Worm (Caenorhabditis elegans) whole organism, L1 larva: ENCODE measurements around the gene F52D2.12.

Experiments used
- C16A3.4 ChIP-seq: fragments of 150-350 bp; optimal IDR thresholded peaks from 2 replicates; lab custom pipeline; 2014; ENCODE audit warnings: missing biosample characterization, missing genetic modification characterization
- F16B12.6 ChIP-seq: fragments of 150-350 bp; optimal IDR thresholded peaks from 2 replicates; lab custom pipeline; 2014; ENCODE audit warnings: missing biosample characterization, missing genetic modification characterization
- Y116A8C.19 ChIP-seq: sonication (generic microtip); optimal IDR thresholded peaks from 2 replicates; lab custom pipeline; 2016; ENCODE audit warnings: missing compliant biosample characterization, missing genetic modification characterization, borderline replicate concordance
- alr-1 ChIP-seq: fragments of 200-800 bp; sonication (Bioruptor generic); optimal IDR thresholded peaks from 2 replicates; lab custom pipeline; 2018; ENCODE audit warnings: borderline replicate concordance, mild to moderate bottlenecking, missing genetic modification characterization, missing compliant biosample characterization
- blmp-1 ChIP-seq: fragments of 150-350 bp; optimal IDR thresholded peaks from 2 replicates; lab custom pipeline; 2014; ENCODE audit warnings: missing biosample characterization, missing genetic modification characterization
- ceh-63 ChIP-seq: fragments of 200-800 bp; sonication (Bioruptor generic); optimal IDR thresholded peaks from 2 replicates; lab custom pipeline; 2018; ENCODE audit warnings: mild to moderate bottlenecking, missing genetic modification characterization, missing compliant biosample characterization
- ceh-82 ChIP-seq, 3 experiments: fragments of 150-350 bp in 1 of 3; sonication (generic microtip) in 2 of 3; optimal IDR thresholded peaks; 2 replicates each; lab custom pipeline; 2014 to 2017; ENCODE audit warnings: missing biosample characterization in 3 of 3, missing genetic modification characterization in 3 of 3
- ces-1 ChIP-seq: fragments of 150-350 bp; optimal IDR thresholded peaks from 2 replicates; lab custom pipeline; 2014; ENCODE audit warnings: missing biosample characterization, missing genetic modification reagents, missing genetic modification characterization
- dsc-1 ChIP-seq: sonication (generic microtip); optimal IDR thresholded peaks from 2 replicates; lab custom pipeline; 2016; ENCODE audit warnings: mild to moderate bottlenecking, missing genetic modification characterization, missing compliant biosample characterization
- efl-1 ChIP-seq, 4 experiments: fragments of 150-350 bp; optimal IDR thresholded peaks in 3 of 4; peaks in 1 of 4; 1 replicate in 1 of 4; 2 replicates in 3 of 4; lab custom pipeline; 2014; ENCODE audit warnings: missing biosample characterization in 2 of 4, missing genetic modification characterization in 2 of 4, missing genetic modification reagents in 2 of 4
- egl-27 ChIP-seq, 2 experiments: fragments of 150-350 bp in 1 of 2; sonication (generic microtip); optimal IDR thresholded peaks; 3 replicates each; lab custom pipeline; 2017 to 2018; ENCODE audit warnings: missing biosample characterization in 2 of 2, missing genetic modification characterization in 2 of 2, missing genetic modification reagents in 2 of 2
- elt-2 ChIP-seq: sonication (generic microtip); optimal IDR thresholded peaks from 2 replicates; lab custom pipeline; 2016; ENCODE audit warnings: missing genetic modification characterization, mild to moderate bottlenecking, inconsistent platforms, missing compliant biosample characterization, missing genetic modification reagents
- fkh-10 ChIP-seq: sonication (generic microtip); optimal IDR thresholded peaks from 2 replicates; lab custom pipeline; 2017; ENCODE audit warnings: missing biosample characterization, missing genetic modification reagents, missing genetic modification characterization
- fkh-4 ChIP-seq: sonication (generic microtip); optimal IDR thresholded peaks from 2 replicates; lab custom pipeline; 2016; ENCODE audit warnings: missing compliant biosample characterization, missing genetic modification characterization, borderline replicate concordance
- fos-1 ChIP-seq: fragments of 150-350 bp; optimal IDR thresholded peaks from 2 replicates; lab custom pipeline; 2014; ENCODE audit warnings: missing biosample characterization, missing genetic modification characterization
- isw-1 ChIP-seq: fragments of 200-800 bp; sonication (Bioruptor generic); IDR thresholded peaks from 2 replicates; pipeline ENCODE4 v1.3.6; 2022; ENCODE audit warnings: missing genetic modification characterization, missing compliant biosample characterization
- lin-13 ChIP-seq: fragments of 150-350 bp; optimal IDR thresholded peaks from 2 replicates; lab custom pipeline; 2014; ENCODE audit warnings: missing biosample characterization, missing genetic modification reagents, missing genetic modification characterization
- lin-14 ChIP-seq: fragments of 200-800 bp; sonication (Bioruptor generic); optimal IDR thresholded peaks from 2 replicates; lab custom pipeline; 2018; ENCODE audit warnings: mild to moderate bottlenecking, missing genetic modification characterization, moderate library complexity, missing compliant biosample characterization
- lin-35 ChIP-seq, 2 experiments: fragments of 150-350 bp; optimal IDR thresholded peaks; 2 replicates each; lab custom pipeline; 2014; ENCODE audit warnings: missing biosample characterization in 2 of 2, missing genetic modification characterization in 2 of 2, missing genetic modification reagents in 2 of 2
- lin-39 ChIP-seq: fragments of 150-350 bp; optimal IDR thresholded peaks from 2 replicates; lab custom pipeline; 2014; ENCODE audit warnings: missing biosample characterization, missing genetic modification reagents, missing genetic modification characterization
- lir-3 ChIP-seq: sonication (generic microtip); optimal IDR thresholded peaks from 2 replicates; lab custom pipeline; 2016; ENCODE audit warnings: mild to moderate bottlenecking, missing genetic modification characterization, moderate library complexity, missing compliant biosample characterization; ENCODE audit not compliant: poor library complexity
- lsy-2 ChIP-seq, 2 experiments: fragments of 150-350 bp; optimal IDR thresholded peaks; 2 replicates each; lab custom pipeline; 2014; ENCODE audit warnings: missing biosample characterization in 2 of 2, missing genetic modification characterization in 2 of 2
- mab-9 ChIP-seq: fragments of 200-800 bp; sonication (Bioruptor generic); IDR thresholded peaks from 2 replicates; pipeline ENCODE4 v1.3.6; 2022; ENCODE audit warnings: missing genetic modification reagents, missing genetic modification characterization, missing compliant biosample characterization
- mdl-1 ChIP-seq, 2 experiments: fragments of 150-350 bp; optimal IDR thresholded peaks; 2 replicates each; lab custom pipeline; 2014 to 2017; ENCODE audit warnings: missing biosample characterization in 2 of 2, missing genetic modification characterization in 2 of 2, inconsistent platforms in 1 of 2
- mef-2 ChIP-seq: fragments of 150-350 bp; optimal IDR thresholded peaks from 2 replicates; lab custom pipeline; 2014; ENCODE audit warnings: missing biosample characterization, missing genetic modification characterization
- mep-1 ChIP-seq: fragments of 150-350 bp; optimal IDR thresholded peaks from 2 replicates; lab custom pipeline; 2014; ENCODE audit warnings: missing biosample characterization, missing genetic modification characterization
- nhr-11 ChIP-seq: fragments of 150-350 bp; optimal IDR thresholded peaks from 2 replicates; lab custom pipeline; 2014; ENCODE audit warnings: missing biosample characterization, missing genetic modification characterization
- nhr-12 ChIP-seq: sonication (generic microtip); optimal IDR thresholded peaks from 2 replicates; lab custom pipeline; 2017; ENCODE audit warnings: missing biosample characterization, missing genetic modification characterization
- nhr-20 ChIP-seq: sonication (generic microtip); optimal IDR thresholded peaks from 2 replicates; lab custom pipeline; 2016; ENCODE audit warnings: mild to moderate bottlenecking, missing genetic modification characterization, missing compliant biosample characterization
- nhr-237 ChIP-seq: fragments of 150-350 bp; optimal IDR thresholded peaks from 2 replicates; lab custom pipeline; 2014; ENCODE audit warnings: missing biosample characterization, missing genetic modification characterization
- nhr-47 ChIP-seq: sonication (generic microtip); optimal IDR thresholded peaks from 2 replicates; lab custom pipeline; 2016; ENCODE audit warnings: mild to moderate bottlenecking, missing genetic modification characterization, moderate library complexity, missing compliant biosample characterization
- nhr-76 ChIP-seq: sonication (generic microtip); optimal IDR thresholded peaks from 2 replicates; lab custom pipeline; 2017; ENCODE audit warnings: missing biosample characterization, missing genetic modification characterization
- nhr-77 ChIP-seq: fragments of 150-350 bp; optimal IDR thresholded peaks from 2 replicates; lab custom pipeline; 2014; ENCODE audit warnings: missing biosample characterization, missing genetic modification characterization
- nhr-85 ChIP-seq: sonication (generic microtip); peaks from one replicate; lab custom pipeline; 2016; ENCODE audit warnings: missing genetic modification characterization, inconsistent platforms, missing compliant biosample characterization
- nhr-90 ChIP-seq: sonication (generic microtip); optimal IDR thresholded peaks from 2 replicates; lab custom pipeline; 2016; ENCODE audit warnings: mild to moderate bottlenecking, missing genetic modification characterization, missing compliant biosample characterization; ENCODE audit not compliant: poor library complexity
- pqm-1 ChIP-seq: sonication (generic microtip); optimal IDR thresholded peaks from 3 replicates; lab custom pipeline; 2017; ENCODE audit warnings: missing biosample characterization, missing genetic modification characterization
- rnt-1 ChIP-seq: sonication (generic microtip); optimal IDR thresholded peaks from 2 replicates; lab custom pipeline; 2016; ENCODE audit warnings: mild to moderate bottlenecking, missing genetic modification characterization, moderate library complexity, missing compliant biosample characterization
- snu-23 ChIP-seq: sonication (generic microtip); optimal IDR thresholded peaks from 2 replicates; lab custom pipeline; 2016; ENCODE audit warnings: missing genetic modification characterization, missing compliant biosample characterization
- sox-4 ChIP-seq: sonication (generic microtip); optimal IDR thresholded peaks from 2 replicates; lab custom pipeline; 2016; ENCODE audit warnings: missing genetic modification characterization, missing compliant biosample characterization
- sup-37 ChIP-seq: fragments of 200-800 bp; sonication (Bioruptor generic); optimal IDR thresholded peaks from 2 replicates; lab custom pipeline; 2018; ENCODE audit warnings: mild to moderate bottlenecking, missing genetic modification characterization, missing compliant biosample characterization
- swsn-7 ChIP-seq: sonication (generic microtip); optimal IDR thresholded peaks from 2 replicates; lab custom pipeline; 2016; ENCODE audit warnings: missing genetic modification characterization, missing compliant biosample characterization
- tbx-2 ChIP-seq: sonication (generic microtip); optimal IDR thresholded peaks from 2 replicates; lab custom pipeline; 2016; ENCODE audit warnings: missing genetic modification characterization, missing compliant biosample characterization
- tlp-1 ChIP-seq: fragments of 150-350 bp; optimal IDR thresholded peaks from 2 replicates; lab custom pipeline; 2014; ENCODE audit warnings: missing biosample characterization, missing genetic modification characterization
- unc-30 ChIP-seq: sonication (generic microtip); optimal IDR thresholded peaks from 2 replicates; lab custom pipeline; 2017; ENCODE audit warnings: missing biosample characterization, missing genetic modification characterization
- unc-98 ChIP-seq: fragments of 200-800 bp; sonication (Bioruptor generic); IDR thresholded peaks from 2 replicates; pipeline ENCODE4 v1.3.6; 2022; ENCODE audit warnings: missing genetic modification characterization, missing compliant biosample characterization
- zag-1 ChIP-seq: fragments of 150-350 bp; optimal IDR thresholded peaks from 2 replicates; lab custom pipeline; 2014; ENCODE audit warnings: missing biosample characterization, missing genetic modification characterization
- zip-4 ChIP-seq: fragments of 200-800 bp; sonication (Bioruptor generic); optimal IDR thresholded peaks from 2 replicates; lab custom pipeline; 2018; ENCODE audit warnings: mild to moderate bottlenecking, missing genetic modification characterization, moderate library complexity, missing compliant biosample characterization
- ztf-11 ChIP-seq, 2 experiments: sonication (generic microtip); optimal IDR thresholded peaks; 2 replicates each; lab custom pipeline; 2016 to 2017; ENCODE audit warnings: missing genetic modification characterization in 2 of 2, missing biosample characterization in 1 of 2, missing compliant biosample characterization in 1 of 2

Gene F52D2.12

ce11 chrX:1964828-1965227 lies 13.0 kb upstream of the F52D2.12 start (continued):
- TF ChIP-seq lin-35 (GFP tag; optimal IDR thresholded peaks at IDR 0.05; lab: Kevin White, UChicago) (peak; percentile 17 to 73), efl-1 (optimal IDR thresholded peaks at IDR 0.05; lab: Kevin White, UChicago) (peak; percentile 56 to 62), efl-1 (GFP tag; optimal IDR thresholded peaks at IDR 0.05 in 1 of 2; lab: Kevin White, UChicago) (peak; percentile 41 to 96), ceh-82 (tag; optimal IDR thresholded peaks at IDR 0.05; lab: Kevin White, UChicago) (peak; percentile 38 to 78 (median 69)), blmp-1 (tag; lab: Kevin White, UChicago) (no peak), ceh-63 (GFP tag; lab: Kevin White, UChicago) (no peak), fkh-10 (GFP tag; lab: Kevin White, UChicago) (no peak), ztf-11 (tag; optimal IDR thresholded peaks at IDR 0.05; lab: Kevin White, UChicago) (no peak), nhr-85 (tag; lab: Kevin White, UChicago) (peak; percentile 77), rnt-1 (tag; lab: Kevin White, UChicago) (peak; percentile 82), F16B12.6 (tag; lab: Kevin White, UChicago) (peak; percentile 96), C16A3.4 (tag; lab: Kevin White, UChicago) (peak; percentile 34), tlp-1 (tag; lab: Kevin White, UChicago) (no peak), zip-4 (GFP tag; lab: Kevin White, UChicago) (no peak), mab-9 (GFP tag; lab: Robert Waterston, UW) (no peak), sox-4 (tag; lab: Kevin White, UChicago) (no peak), sup-37 (GFP tag; lab: Kevin White, UChicago) (peak; percentile 4), pqm-1 (tag; lab: Kevin White, UChicago) (no peak), lir-3 (tag; lab: Kevin White, UChicago) (no peak), nhr-77 (tag; lab: Kevin White, UChicago) (no peak), swsn-7 (tag; lab: Kevin White, UChicago) (peak; percentile 63), nhr-90 (tag; lab: Kevin White, UChicago) (peak; percentile 36), unc-30 (tag; lab: Kevin White, UChicago) (no peak), fos-1 (tag; lab: Kevin White, UChicago) (peak; percentile 40), lin-14 (GFP tag; lab: Kevin White, UChicago) (peak; percentile 84), lsy-2 (tag; optimal IDR thresholded peaks at IDR 0.05; lab: Kevin White, UChicago) (peak; percentile 45 to 69), nhr-20 (peak; percentile 48), mep-1 (tag; lab: Kevin White, UChicago) (peak; percentile 62), lin-39 (tag; lab: Kevin White, UChicago) (peak; percentile 4), egl-27 (tag; optimal IDR thresholded peaks at IDR 0.05; lab: Kevin White, UChicago) (no peak), mdl-1 (tag; optimal IDR thresholded peaks at IDR 0.05; lab: Kevin White, UChicago) (peak in 1 of 2 experiments; percentile 64), alr-1 (tag; lab: Kevin White, UChicago) (no peak), ces-1 (GFP tag; lab: Kevin White, UChicago) (no peak), nhr-11 (no peak), nhr-237 (tag; lab: Kevin White, UChicago) (no peak), tbx-2 (peak; percentile 60), lin-13 (GFP tag; lab: Kevin White, UChicago) (no peak)
- TF ChIP-seq, all 84 proteins: peak for 33

ce11 chrX:1969575-1969974 lies 8.2 kb upstream of the F52D2.12 start, which contains the start of gene str-79:
Gene str-79, plus strand, starts transcription at chrX:1969875.
- no peak for TF ChIP-seq Y116A8C.19 (tag; lab: Kevin White, UChicago)

ce11 chrX:1971647-1972046 lies 6.2 kb upstream of the F52D2.12 start:
- TF ChIP-seq fkh-4 (tag; lab: Kevin White, UChicago) = no peak
- TF ChIP-seq zag-1 (tag; lab: Kevin White, UChicago) = no peak
- no peak for TF ChIP-seq unc-98 (GFP tag; lab: Robert Waterston, UW)
- TF ChIP-seq mef-2 = no peak
- TF ChIP-seq elt-2 = no peak
- no peak for TF ChIP-seq F16B12.6 (tag; lab: Kevin White, UChicago)
- no peak for TF ChIP-seq unc-30 (tag; lab: Kevin White, UChicago)
- no peak for TF ChIP-seq nhr-20
- no peak for TF ChIP-seq dsc-1 (tag; lab: Kevin White, UChicago)
- no peak for TF ChIP-seq nhr-47 (tag; lab: Kevin White, UChicago)
- TF ChIP-seq nhr-76 (tag; lab: Kevin White, UChicago) = no peak
- no peak for TF ChIP-seq efl-1 (optimal IDR thresholded peaks at IDR 0.05; lab: Kevin White, UChicago)
- TF ChIP-seq efl-1 (GFP tag; optimal IDR thresholded peaks at IDR 0.05 in 1 of 2; lab: Kevin White, UChicago) = no peak
- no peak for TF ChIP-seq lsy-2 (tag; optimal IDR thresholded peaks at IDR 0.05; lab: Kevin White, UChicago)
- no peak for TF ChIP-seq isw-1
- no peak for TF ChIP-seq snu-23 (GFP tag; lab: Kevin White, UChicago)
- TF ChIP-seq nhr-12 (tag; lab: Kevin White, UChicago) = no peak
